Fruit fly (Drosophila melanogaster) Kc167 (cell line): ENCODE measurements around the gene CG13999.

ENCODE experiments used
- Myc ChIP-seq: fragments of >200 bp; optimal IDR thresholded peaks from 2 replicates; lab custom pipeline; 2017; ENCODE audit warnings: missing external identifiers
- Sin3A ChIP-seq: fragments of >200 bp; optimal IDR thresholded peaks from 2 replicates; lab custom pipeline; 2018; ENCODE audit warnings: missing external identifiers
- h ChIP-seq: fragments of >200 bp; optimal IDR thresholded peaks from 3 replicates; lab custom pipeline; 2018; ENCODE audit warnings: missing external identifiers
- insv ChIP-seq: fragments of >200 bp; optimal IDR thresholded peaks from 3 replicates; lab custom pipeline; 2018; ENCODE audit warnings: missing external identifiers
- psq ChIP-seq: fragments of >200 bp; optimal IDR thresholded peaks from 2 replicates; lab custom pipeline; 2017; ENCODE audit warnings: missing external identifiers
- ttk ChIP-seq: sonication (Bioruptor generic); optimal IDR thresholded peaks from 2 replicates; lab custom pipeline; 2017; ENCODE audit warnings: missing external identifiers

Gene CG13999

dm6 chr2L:5948775-5949526 is 7.3 kb downstream of the CG13999 start, which contains the start of gene CG9044:
Gene CG9044, plus strand, starts transcription at chr2L:5949450.
- TF ChIP-seq ttk (no peak), psq (no peak), Myc (no peak), h (lab: Kevin White, UChicago) (no peak), insv (no peak), Sin3A (lab: Kevin White, UChicago) (no peak)

dm6 chr2L:5947504-5947903 is 8.8 kb downstream of the CG13999 start:
- TF ChIP-seq Myc (no peak), ttk (no peak), Sin3A (lab: Kevin White, UChicago) (no peak), insv (no peak), psq (no peak), h (lab: Kevin White, UChicago) (no peak)

- TF ChIP-seq ttk (no peak), Myc (no peak), h (lab: Kevin White, UChicago) (no peak), psq (no peak), insv (no peak), Sin3A (lab: Kevin White, UChicago) (no peak)
Measured at dm6 chr2L:5946728-5947127, 9.5 kb downstream of the CG13999 start.

dm6 chr2L:5945651-5946547 is 10.4 kb downstream of the CG13999 start:
- no peak for TF ChIP-seq Sin3A (lab: Kevin White, UChicago)
- no peak for TF ChIP-seq h (lab: Kevin White, UChicago)
- TF ChIP-seq Myc = no peak
- no peak for TF ChIP-seq insv
- no peak for TF ChIP-seq psq
- TF ChIP-seq ttk = no peak

dm6 chr2L:5944305-5945282 is 11.7 kb downstream of the CG13999 start:
- TF ChIP-seq insv (no peak), Myc (no peak), psq (no peak), ttk (no peak), h (lab: Kevin White, UChicago) (no peak), Sin3A (lab: Kevin White, UChicago) (no peak)

dm6 chr2L:5943229-5944078 is 12.8 kb downstream of the CG13999 start, which contains the start of the genes Sfp26Ad and Gpdh1:
Gene Sfp26Ad, minus strand, starts transcription at chr2L:5943304.
Gene Gpdh1, plus strand, starts transcription at chr2L:5943643.
- TF ChIP-seq insv = no peak
- no peak for TF ChIP-seq h (lab: Kevin White, UChicago)
- TF ChIP-seq Sin3A (lab: Kevin White, UChicago) = no peak
- TF ChIP-seq psq = no peak
- no peak for TF ChIP-seq ttk
- TF ChIP-seq Myc = no peak

dm6 chr2L:5927363-5927762 is 28.9 kb downstream of the CG13999 start:
- TF ChIP-seq h (lab: Kevin White, UChicago) (no peak), Myc (no peak), insv (no peak), ttk (no peak), Sin3A (lab: Kevin White, UChicago) (no peak), psq (no peak)

- TF ChIP-seq psq (no peak), h (lab: Kevin White, UChicago) (no peak), Myc (no peak), Sin3A (lab: Kevin White, UChicago) (no peak), insv (no peak), ttk (no peak)
Measured at dm6 chr2L:5925637-5926036, 30.6 kb downstream of the CG13999 start, which contains the start of gene dsf. Gene dsf, plus strand, starts transcription at chr2L:5925937.

dm6 chr2L:5925164-5925563 is 31.1 kb downstream of the CG13999 start:
- TF ChIP-seq Sin3A (lab: Kevin White, UChicago) (no peak), insv (no peak), h (lab: Kevin White, UChicago) (no peak), Myc (no peak), ttk (no peak), psq (no peak)

- no peak for TF ChIP-seq psq
- no peak for TF ChIP-seq ttk
- no peak for TF ChIP-seq h (lab: Kevin White, UChicago)
- TF ChIP-seq Sin3A (lab: Kevin White, UChicago) = no peak
- no peak for TF ChIP-seq Myc
- TF ChIP-seq insv = no peak
Measured at dm6 chr2L:5923603-5924138, 32.6 kb downstream of the CG13999 start, which contains the start of gene CG9016. Gene CG9016, minus strand, starts transcription at chr2L:5923653.

dm6 chr2L:5910189-5910588 is 46.1 kb downstream of the CG13999 start, which contains the start of gene CG14000:
Gene CG14000, minus strand, starts transcription at chr2L:5910289.
- TF ChIP-seq psq (no peak), ttk (no peak), h (lab: Kevin White, UChicago) (no peak), Sin3A (lab: Kevin White, UChicago) (no peak), insv (no peak), Myc (no peak)
